Worm (Caenorhabditis elegans): Measurements from ENCODE around the gene C07B5.4.

- no peak for TF ChIP-seq B0019.2 (GFP tag; conservative IDR thresholded peaks at IDR 0.05)
- peak; percentile 23 for TF ChIP-seq unc-62 (GFP tag; optimal IDR thresholded peaks at IDR 0.05)
- TF ChIP-seq nfya-1 (tag; optimal IDR thresholded peaks at IDR 0.05; ENCODE audit: borderline replicate concordance, insufficient read depth) = no peak
- no peak for TF ChIP-seq F10E7.11 (tag; optimal IDR thresholded peaks at IDR 0.05)
These were observed 11.0 kb downstream of the C07B5.4 start for ce11 chrX:9540464-9540863.

Measured in whole organism, young adult.